Worm (Caenorhabditis elegans) whole organism, young adult: Measurements from ENCODE around the gene nstp-4.

Experiments
- B0019.2 ChIP-seq: fragments of 200-800 bp; sonication (Bioruptor generic); conservative IDR thresholded peaks from 2 replicates; pipeline ENCODE4 v1.3.6; 2022; ENCODE audit warnings: missing genetic modification reagents, missing genetic modification characterization, missing compliant biosample characterization
- B0261.1 ChIP-seq: sonication (generic microtip); optimal IDR thresholded peaks from 2 replicates; lab custom pipeline; 2016; ENCODE audit warnings: mild to moderate bottlenecking, missing genetic modification characterization, moderate library complexity, missing compliant biosample characterization
- F55B11.4 ChIP-seq: sonication (generic microtip); optimal IDR thresholded peaks from 2 replicates; lab custom pipeline; 2016; ENCODE audit warnings: missing compliant biosample characterization, missing genetic modification characterization, borderline replicate concordance; ENCODE audit not compliant: insufficient read depth
- F57C9.4 ChIP-seq: sonication (generic microtip); optimal IDR thresholded peaks from 2 replicates; lab custom pipeline; 2017; ENCODE audit warnings: mild to moderate bottlenecking, missing genetic modification characterization, missing compliant biosample characterization
- attf-3 ChIP-seq: fragments of 200-800 bp; sonication (Bioruptor generic); conservative IDR thresholded peaks from 2 replicates; pipeline ENCODE4 v1.3.6; 2022; ENCODE audit warnings: missing genetic modification reagents, missing genetic modification characterization, missing compliant biosample characterization
- attf-5 ChIP-seq: fragments of 200-800 bp; sonication (Bioruptor generic); optimal IDR thresholded peaks from 2 replicates; lab custom pipeline; 2018; ENCODE audit warnings: mild to moderate bottlenecking, missing genetic modification characterization, missing compliant biosample characterization
- attf-6 ChIP-seq: fragments of 200-800 bp; sonication (Bioruptor generic); IDR thresholded peaks from 2 replicates; pipeline ENCODE4 v1.3.6; 2022; ENCODE audit warnings: missing genetic modification reagents, missing genetic modification characterization, missing compliant biosample characterization
- bed-1 ChIP-seq: fragments of 200-800 bp; sonication (Bioruptor generic); IDR thresholded peaks from 2 replicates; pipeline ENCODE4 v1.3.6; 2022; ENCODE audit warnings: missing genetic modification reagents, missing genetic modification characterization, missing compliant biosample characterization
- ceh-27 ChIP-seq: fragments of 200-800 bp; sonication (Bioruptor generic); optimal IDR thresholded peaks from 2 replicates; lab custom pipeline; 2018; ENCODE audit warnings: mild to moderate bottlenecking, missing genetic modification characterization, moderate library complexity, missing compliant biosample characterization
- chd-7 ChIP-seq: sonication (generic microtip); optimal IDR thresholded peaks from 2 replicates; lab custom pipeline; 2016; ENCODE audit warnings: mild to moderate bottlenecking, missing genetic modification characterization, moderate library complexity, missing compliant biosample characterization
- dox-1 ChIP-seq: fragments of 200-800 bp; sonication (Bioruptor generic); IDR thresholded peaks from 2 replicates; pipeline ENCODE4 v1.3.6; 2022; ENCODE audit warnings: missing genetic modification reagents, missing genetic modification characterization, missing compliant biosample characterization
- egrh-3 ChIP-seq: fragments of 200-800 bp; sonication (Bioruptor generic); IDR thresholded peaks from 2 replicates; pipeline ENCODE4 v1.3.6; 2022; ENCODE audit warnings: missing genetic modification reagents, missing genetic modification characterization, missing compliant biosample characterization
- ekl-4 ChIP-seq: fragments of 200-800 bp; sonication (Bioruptor generic); IDR thresholded peaks from 2 replicates; pipeline ENCODE4 v1.3.6; 2022; ENCODE audit warnings: missing genetic modification reagents, missing genetic modification characterization, missing compliant biosample characterization
- ets-4 ChIP-seq: fragments of 200-800 bp; sonication (Bioruptor generic); optimal IDR thresholded peaks from 2 replicates; lab custom pipeline; 2018; ENCODE audit warnings: mild to moderate bottlenecking, missing genetic modification characterization, missing compliant biosample characterization
- gei-17 ChIP-seq: fragments of 200-800 bp; sonication (Bioruptor generic); optimal IDR thresholded peaks from 2 replicates; lab custom pipeline; 2018; ENCODE audit warnings: mild to moderate bottlenecking, missing genetic modification characterization, missing compliant biosample characterization
- him-1 ChIP-seq: sonication (generic microtip); optimal IDR thresholded peaks from 2 replicates; lab custom pipeline; 2016; ENCODE audit warnings: missing genotype, missing genetic modification reagents, missing genetic modification characterization, missing compliant biosample characterization
- hlh-12 ChIP-seq: sonication (generic microtip); optimal IDR thresholded peaks from 2 replicates; lab custom pipeline; 2016; ENCODE audit warnings: missing genetic modification characterization, missing compliant biosample characterization
- hlh-26 ChIP-seq: fragments of 200-800 bp; sonication (Bioruptor generic); conservative IDR thresholded peaks from 2 replicates; pipeline ENCODE4 v1.3.6; 2022; ENCODE audit warnings: missing genetic modification reagents, missing genetic modification characterization, missing compliant biosample characterization
- hrde-1 ChIP-seq: sonication (generic microtip); optimal IDR thresholded peaks from 2 replicates; lab custom pipeline; 2016; ENCODE audit warnings: missing genetic modification characterization, mild to moderate bottlenecking, missing compliant biosample characterization, moderate library complexity, missing genotype, missing genetic modification reagents, borderline replicate concordance
- lag-1 ChIP-seq: fragments of 200-800 bp; sonication (Bioruptor generic); IDR thresholded peaks from 2 replicates; pipeline ENCODE4 v1.3.6; 2022; ENCODE audit warnings: missing genetic modification reagents, missing genetic modification characterization, missing compliant biosample characterization
- let-607 ChIP-seq, 2 experiments: fragments of 200-800 bp in 1 of 2; sonication (Bioruptor generic) in 1 of 2; sonication (generic microtip) in 1 of 2; optimal IDR thresholded peaks; 2 replicates each; lab custom pipeline; 2016 to 2018; ENCODE audit warnings: mild to moderate bottlenecking in 2 of 2, missing compliant biosample characterization in 2 of 2, missing genetic modification characterization in 2 of 2, moderate library complexity in 2 of 2, missing genotype in 1 of 2
- lin-40 ChIP-seq: sonication (generic microtip); optimal IDR thresholded peaks from 2 replicates; lab custom pipeline; 2016; ENCODE audit warnings: missing genetic modification characterization, mild to moderate bottlenecking, missing compliant biosample characterization, missing genotype, missing genetic modification reagents
- lin-54 ChIP-seq: fragments of 200-800 bp; sonication (Bioruptor generic); optimal IDR thresholded peaks from 2 replicates; lab custom pipeline; 2018; ENCODE audit warnings: mild to moderate bottlenecking, missing genetic modification characterization, missing compliant biosample characterization
- lsl-1 ChIP-seq: fragments of 200-800 bp; sonication (Bioruptor generic); optimal IDR thresholded peaks from 2 replicates; lab custom pipeline; 2018; ENCODE audit warnings: mild to moderate bottlenecking, missing genetic modification characterization, moderate library complexity, missing compliant biosample characterization
- mcd-1 ChIP-seq: fragments of 200-800 bp; sonication (Bioruptor generic); IDR thresholded peaks from 2 replicates; pipeline ENCODE4 v1.3.6; 2022; ENCODE audit warnings: missing genetic modification reagents, missing genetic modification characterization, missing compliant biosample characterization
- nfya-2 ChIP-seq: fragments of 200-800 bp; sonication (Bioruptor generic); IDR thresholded peaks from 2 replicates; pipeline ENCODE4 v1.3.6; 2022; ENCODE audit warnings: missing genetic modification reagents, missing genetic modification characterization, missing compliant biosample characterization
- nfyb-1 ChIP-seq: fragments of 200-800 bp; sonication (Bioruptor generic); IDR thresholded peaks from 2 replicates; pipeline ENCODE4 v1.3.6; 2022; ENCODE audit warnings: missing genetic modification reagents, missing genetic modification characterization, missing compliant biosample characterization
- nhr-179 ChIP-seq: sonication (generic microtip); optimal IDR thresholded peaks from 2 replicates; lab custom pipeline; 2016; ENCODE audit warnings: mild to moderate bottlenecking, missing genetic modification characterization, missing compliant biosample characterization
- nhr-80 ChIP-seq: sonication (generic microtip); optimal IDR thresholded peaks from 2 replicates; lab custom pipeline; 2016; ENCODE audit warnings: missing genetic modification characterization, missing compliant biosample characterization
- nhr-90 ChIP-seq: sonication (generic microtip); optimal IDR thresholded peaks from 2 replicates; lab custom pipeline; 2016; ENCODE audit warnings: missing genotype, mild to moderate bottlenecking, missing genetic modification characterization, missing compliant biosample characterization
- repo-1 ChIP-seq: sonication (generic microtip); optimal IDR thresholded peaks from 2 replicates; lab custom pipeline; 2017; ENCODE audit warnings: mild to moderate bottlenecking, missing genetic modification characterization, missing compliant biosample characterization
- snpc-3.4 ChIP-seq: sonication (generic microtip); optimal IDR thresholded peaks from 2 replicates; lab custom pipeline; 2017; ENCODE audit warnings: missing genetic modification characterization, mild to moderate bottlenecking, missing compliant biosample characterization, antibody characterized with exemption, moderate library complexity, missing genotype, missing genetic modification reagents
- somi-1 ChIP-seq: fragments of 200-800 bp; sonication (Bioruptor generic); optimal IDR thresholded peaks from 2 replicates; lab custom pipeline; 2018; ENCODE audit warnings: mild to moderate bottlenecking, missing genetic modification characterization, missing compliant biosample characterization
- sptf-2 ChIP-seq: fragments of 200-800 bp; sonication (Bioruptor generic); optimal IDR thresholded peaks from 2 replicates; lab custom pipeline; 2018; ENCODE audit warnings: mild to moderate bottlenecking, missing genetic modification characterization, missing compliant biosample characterization
- tbx-9 ChIP-seq: sonication (generic microtip); optimal IDR thresholded peaks from 2 replicates; lab custom pipeline; 2016; ENCODE audit warnings: borderline replicate concordance, missing genetic modification characterization, inconsistent platforms, missing compliant biosample characterization
- xnd-1 ChIP-seq: sonication (generic microtip); optimal IDR thresholded peaks from 2 replicates; lab custom pipeline; 2016; ENCODE audit warnings: missing genotype, missing genetic modification reagents, missing genetic modification characterization, missing compliant biosample characterization
- zim-3 ChIP-seq: sonication (generic microtip); optimal IDR thresholded peaks from 2 replicates; lab custom pipeline; 2017; ENCODE audit warnings: mild to moderate bottlenecking, missing genetic modification characterization, moderate library complexity, missing compliant biosample characterization
- ztf-18 ChIP-seq: sonication (generic microtip); optimal IDR thresholded peaks from 2 replicates; lab custom pipeline; 2016; ENCODE audit warnings: missing genotype, mild to moderate bottlenecking, missing genetic modification characterization, missing compliant biosample characterization
- ztf-3 ChIP-seq: fragments of 200-800 bp; sonication (Bioruptor generic); optimal IDR thresholded peaks from 2 replicates; lab custom pipeline; 2018; ENCODE audit warnings: mild to moderate bottlenecking, missing genetic modification characterization, missing compliant biosample characterization

Gene nstp-4

ce11 chrII:388533-388932, at the start of gene nstp-4:
Gene nstp-4, plus strand, starts transcription at chrII:388833.
- TF ChIP-seq bed-1 (GFP tag; lab: Robert Waterston, UW): no peak
- TF ChIP-seq nhr-80 (tag; lab: Kevin White, UChicago): no peak
- TF ChIP-seq B0261.1 (tag; lab: Kevin White, UChicago): no peak
- no peak for TF ChIP-seq ekl-4 (GFP tag; lab: Robert Waterston, UW)
- no peak for TF ChIP-seq attf-6
- TF ChIP-seq him-1 (tag; lab: Kevin White, UChicago): no peak

- TF ChIP-seq snpc-3.4 (no peak), lin-40 (no peak), lin-54 (GFP tag; lab: Kevin White, UChicago) (no peak), dox-1 (GFP tag; lab: Robert Waterston, UW) (no peak), attf-5 (GFP tag; lab: Kevin White, UChicago) (no peak), nhr-179 (no peak), ets-4 (no peak), repo-1 (tag; lab: Kevin White, UChicago) (no peak), let-607 (tag; optimal IDR thresholded peaks at IDR 0.05; lab: Kevin White, UChicago) (no peak), B0019.2 (GFP tag; lab: Robert Waterston, UW) (no peak), ceh-27 (GFP tag; lab: Kevin White, UChicago) (no peak), tbx-9 (tag; lab: Kevin White, UChicago) (no peak), F55B11.4 (tag; lab: Kevin White, UChicago) (no peak), hlh-12 (no peak), hlh-26 (no peak), chd-7 (no peak)
Observed at ce11 chrII:340224-340623, 48.4 kb upstream of the nstp-4 start, which contains the start of gene clc-31. Gene clc-31, plus strand, starts transcription at chrII:340524.

- no peak for TF ChIP-seq xnd-1
- TF ChIP-seq egrh-3 (GFP tag; lab: Robert Waterston, UW): no peak
- TF ChIP-seq lag-1 (GFP tag; lab: Robert Waterston, UW): no peak
- no peak for TF ChIP-seq ztf-3 (GFP tag; lab: Kevin White, UChicago)
- no peak for TF ChIP-seq ets-4
- TF ChIP-seq gei-17: no peak
- TF ChIP-seq hrde-1 (tag; lab: Kevin White, UChicago): no peak
- TF ChIP-seq F57C9.4: no peak
- no peak for TF ChIP-seq snpc-3.4
- no peak for TF ChIP-seq ztf-18 (tag; lab: Kevin White, UChicago)
- TF ChIP-seq, all 124 proteins: peak for 0
Observed at ce11 chrII:340714-341113, 47.9 kb upstream of the nstp-4 start.

ce11 chrII:341282-341681, 47.4 kb upstream of the nstp-4 start:
- TF ChIP-seq nfya-2 (GFP tag; lab: Robert Waterston, UW) (peak; percentile 82; the same call in 1 of the 2 replicates), nfyb-1 (peak; percentile 96), sptf-2 (no peak), zim-3 (no peak)

ce11 chrII:347734-348133, 40.9 kb upstream of the nstp-4 start, which contains the start of gene D1069.3:
Gene D1069.3, minus strand, starts transcription at chrII:347891.
- TF ChIP-seq lsl-1 (GFP tag; lab: Kevin White, UChicago) (peak; percentile 64), attf-3 (GFP tag; lab: Robert Waterston, UW) (peak; percentile 97), nhr-90 (no peak), mcd-1 (peak; percentile 30; the same call in 1 of the 2 replicates), somi-1 (GFP tag; lab: Kevin White, UChicago) (no peak), xnd-1 (peak; percentile 39)
